Fruit fly (Drosophila melanogaster) whole organism, pupa: ENCODE results near the gene Cyp313a1.

Source experiments
- CG12605 ChIP-seq: fragments of 200-800 bp; sonication (Bioruptor generic); IDR thresholded peaks from 2 replicates; pipeline ENCODE4 v1.3.6; 2022; ENCODE audit warnings: missing biosample characterization, missing genetic modification characterization
- CG13204 ChIP-seq: fragments of 200-800 bp; sonication (Bioruptor generic); optimal IDR thresholded peaks from 2 replicates; lab custom pipeline; 2018; ENCODE audit warnings: missing biosample characterization, mild to moderate bottlenecking, missing genetic modification characterization, moderate library complexity
- CG14655 ChIP-seq: fragments of 200-800 bp; sonication (Bioruptor generic); optimal IDR thresholded peaks from 3 replicates; lab custom pipeline; 2017; ENCODE audit warnings: mild to moderate bottlenecking, missing biosample characterization, missing genetic modification reagents, missing genetic modification characterization
- CG17806 ChIP-seq: fragments of 200-800 bp; sonication (Bioruptor generic); optimal IDR thresholded peaks from 2 replicates; lab custom pipeline; 2018; ENCODE audit warnings: missing biosample characterization, mild to moderate bottlenecking, missing genetic modification characterization, moderate library complexity
- CG34367 ChIP-seq: fragments of 200-800 bp; sonication (Bioruptor generic); optimal IDR thresholded peaks from 2 replicates; lab custom pipeline; 2018; ENCODE audit warnings: missing biosample characterization, mild to moderate bottlenecking, missing genetic modification characterization
- CG4496 ChIP-seq: fragments of 200-800 bp; sonication (Bioruptor generic); IDR thresholded peaks from 3 replicates; pipeline ENCODE4 v1.3.6; 2022; ENCODE audit warnings: missing biosample characterization, missing genetic modification characterization
- CG8159 ChIP-seq: fragments of 200-800 bp; sonication (Bioruptor generic); optimal IDR thresholded peaks from 3 replicates; lab custom pipeline; 2018; ENCODE audit warnings: missing biosample characterization, mild to moderate bottlenecking, missing genetic modification characterization, moderate library complexity
- CG9948 ChIP-seq: fragments of 200-800 bp; sonication (Bioruptor generic); optimal IDR thresholded peaks from 2 replicates; lab custom pipeline; 2018; ENCODE audit warnings: missing biosample characterization, mild to moderate bottlenecking, missing genetic modification characterization, moderate library complexity
- EcR ChIP-seq: fragments of 200-800 bp; sonication (Bioruptor generic); optimal IDR thresholded peaks from 3 replicates; lab custom pipeline; 2019; ENCODE audit warnings: missing biosample characterization, missing genetic modification characterization, mild to moderate bottlenecking, moderate library complexity, missing genetic modification reagents
- Ets98B ChIP-seq: fragments of 200-800 bp; sonication (Bioruptor generic); IDR thresholded peaks from 2 replicates; pipeline ENCODE4 v1.3.6; 2022; ENCODE audit warnings: missing biosample characterization, missing genetic modification characterization
- Pif1A ChIP-seq: fragments of 200-800 bp; sonication (Bioruptor generic); optimal IDR thresholded peaks from 3 replicates; lab custom pipeline; 2016; ENCODE audit warnings: missing biosample characterization, missing genetic modification characterization
- Snoo ChIP-seq: fragments of 200-800 bp; sonication (Bioruptor generic); optimal IDR thresholded peaks from 3 replicates; lab custom pipeline; 2017; ENCODE audit warnings: missing biosample characterization, mild to moderate bottlenecking, missing genetic modification characterization, inconsistent platforms
- gl ChIP-seq: fragments of 200-800 bp; sonication (Bioruptor generic); optimal IDR thresholded peaks from 2 replicates; lab custom pipeline; 2018; ENCODE audit warnings: missing biosample characterization, mild to moderate bottlenecking, missing genetic modification characterization

DNA sequence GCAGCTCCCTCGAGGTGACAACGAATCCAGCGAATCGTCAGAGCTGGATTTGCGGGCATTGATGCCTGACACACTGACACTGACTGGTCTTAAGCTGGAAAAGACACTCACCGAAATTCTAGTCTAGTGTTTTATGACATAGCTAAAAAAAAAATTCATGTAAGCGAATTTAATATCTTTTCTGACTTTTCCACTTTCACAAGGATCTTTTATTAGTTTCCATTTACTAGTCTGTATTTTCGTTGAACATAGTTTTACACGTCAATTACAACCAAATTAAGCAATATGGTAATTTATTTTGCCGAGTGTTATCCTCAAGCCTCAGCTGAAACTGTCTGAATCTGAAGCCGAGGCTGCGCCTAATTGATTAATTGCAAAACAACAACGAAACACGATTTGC is 24.5 kb upstream of the Cyp313a1 start:
- TF ChIP-seq Ets98B (GFP tag; lab: Robert Waterston, UW) (peak; percentile 41; the same call in 1 of the 2 replicates), Pif1A (GFP tag; lab: Kevin White, UChicago) (no peak), EcR (GFP tag; lab: Kevin White, UChicago) (no peak), CG34367 (tag; lab: Kevin White, UChicago) (no peak), gl (tag; lab: Kevin White, UChicago) (no peak), Snoo (tag; lab: Kevin White, UChicago) (peak; percentile 8), CG12605 (GFP tag; lab: Robert Waterston, UW) (no peak), CG4496 (GFP tag; lab: Robert Waterston, UW) (no peak), CG9948 (peak; percentile 19), CG17806 (tag; lab: Kevin White, UChicago) (peak; percentile 28), CG13204 (GFP tag; lab: Kevin White, UChicago) (no peak), CG14655 (GFP tag; lab: Kevin White, UChicago) (peak; percentile 23), CG8159 (tag; lab: Kevin White, UChicago) (peak; percentile 42)
